Worm (Caenorhabditis elegans) whole organism, late embryonic: Measurements from ENCODE around the gene sri-57.
"Not testable (repeated sequence)": the region's sequence is repeated elsewhere in the genome, so short reads cannot be mapped to it uniquely, and the experiment has no call there.

ENCODE experiments used
- che-1 ChIP-seq: sonication (generic microtip); optimal IDR thresholded peaks from 2 replicates; lab custom pipeline; 2016; ENCODE audit warnings: mild to moderate bottlenecking, missing genetic modification characterization, missing compliant biosample characterization
- hlh-15 ChIP-seq: sonication (generic microtip); optimal IDR thresholded peaks from 2 replicates; lab custom pipeline; 2016; ENCODE audit warnings: missing genetic modification characterization, missing compliant biosample characterization
- nhr-11 ChIP-seq: fragments of 150-350 bp; optimal IDR thresholded peaks from 2 replicates; lab custom pipeline; 2014; ENCODE audit warnings: missing biosample characterization, missing genetic modification characterization

sri-57 gene

DNA sequence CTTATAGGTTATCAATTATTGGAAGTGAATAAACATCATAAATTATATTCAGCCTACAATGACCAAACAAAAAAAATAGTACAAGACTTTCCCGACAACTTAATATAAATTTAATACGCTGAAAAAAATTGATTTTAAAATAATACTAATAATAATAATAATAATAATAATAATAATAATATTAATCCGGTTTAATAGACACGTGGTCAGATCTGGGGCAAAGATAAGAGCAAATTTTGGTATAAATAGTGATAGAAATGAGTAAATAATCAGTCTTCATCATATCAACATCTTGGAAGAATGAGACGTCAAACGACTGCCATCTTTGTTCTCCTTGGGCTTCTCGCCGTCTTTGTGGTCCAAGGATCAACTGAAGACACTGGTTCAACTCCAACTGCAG, 55.6 kb downstream of the sri-57 start, which contains the start of gene msrp-5:
msrp-5 (plus strand) TSS at position 301 of the 400 bp plus-strand sequence.
- TF ChIP-seq nhr-11, hlh-15, che-1 (tag; lab: Kevin White, UChicago): not testable (repeated sequence)
